Worm (Caenorhabditis elegans) whole organism, early embryonic: ENCODE results near the gene Y41C4A.7.
A peak's percentile ranks its signal among the peaks of the same experiment; 100 is the strongest.

Experiments used
- B0310.2 ChIP-seq: sonication (generic microtip); optimal IDR thresholded peaks from 2 replicates; lab custom pipeline; 2016; ENCODE audit warnings: mild to moderate bottlenecking, missing genetic modification characterization, missing compliant biosample characterization
- F13C5.2 ChIP-seq: sonication (generic microtip); optimal IDR thresholded peaks from 2 replicates; lab custom pipeline; 2017; ENCODE audit warnings: mild to moderate bottlenecking, missing genetic modification characterization, inconsistent platforms, missing compliant biosample characterization
- aly-1 ChIP-seq: sonication (generic microtip); optimal IDR thresholded peaks from 2 replicates; lab custom pipeline; 2016; ENCODE audit warnings: missing genetic modification characterization, missing compliant biosample characterization
- ama-1 ChIP-seq: fragments of 150-350 bp; optimal IDR thresholded peaks from 2 replicates; lab custom pipeline; 2014
- ceh-13 ChIP-seq: fragments of 200-800 bp; sonication (Bioruptor generic); optimal IDR thresholded peaks from 2 replicates; lab custom pipeline; 2018; ENCODE audit warnings: mild to moderate bottlenecking, missing genetic modification characterization, missing compliant biosample characterization
- ceh-36 ChIP-seq: sonication (generic microtip); optimal IDR thresholded peaks from 2 replicates; lab custom pipeline; 2016; ENCODE audit warnings: missing genetic modification characterization, inconsistent platforms, missing compliant biosample characterization
- ets-7 ChIP-seq: sonication (generic microtip); optimal IDR thresholded peaks from 2 replicates; lab custom pipeline; 2016; ENCODE audit warnings: missing genotype, missing genetic modification characterization, missing compliant biosample characterization
- flt-1 ChIP-seq: fragments of 200-800 bp; sonication (Bioruptor generic); IDR thresholded peaks from 2 replicates; pipeline ENCODE4 v1.3.6; 2022; ENCODE audit warnings: missing genetic modification characterization, missing compliant biosample characterization
- hmbx-1 ChIP-seq: sonication (generic microtip); optimal IDR thresholded peaks from 2 replicates; lab custom pipeline; 2016; ENCODE audit warnings: mild to moderate bottlenecking, missing genetic modification characterization, missing compliant biosample characterization
- hmg-4 ChIP-seq: fragments of 200-800 bp; sonication (Bioruptor generic); optimal IDR thresholded peaks from 2 replicates; lab custom pipeline; 2018; ENCODE audit warnings: mild to moderate bottlenecking, missing genetic modification characterization, missing compliant biosample characterization
- hnd-1 ChIP-seq: sonication (generic microtip); optimal IDR thresholded peaks from 2 replicates; lab custom pipeline; 2016; ENCODE audit warnings: missing genetic modification characterization, missing compliant biosample characterization
- pes-1 ChIP-seq: fragments of 200-800 bp; sonication (Bioruptor generic); IDR thresholded peaks from 2 replicates; pipeline ENCODE4 v1.3.6; 2022; ENCODE audit warnings: missing genetic modification reagents, missing genetic modification characterization, missing compliant biosample characterization
- scrt-1 ChIP-seq: fragments of 200-800 bp; sonication (Bioruptor generic); IDR thresholded peaks from 2 replicates; pipeline ENCODE4 v1.3.6; 2022; ENCODE audit warnings: missing genetic modification characterization, missing compliant biosample characterization
- sea-1 ChIP-seq: fragments of 200-800 bp; sonication (Bioruptor generic); conservative IDR thresholded peaks from 2 replicates; pipeline ENCODE4 v1.3.6; 2022; ENCODE audit warnings: missing genetic modification characterization, missing compliant biosample characterization
- tbx-11 ChIP-seq: fragments of 200-800 bp; sonication (Bioruptor generic); IDR thresholded peaks from 2 replicates; pipeline ENCODE4 v1.3.6; 2022; ENCODE audit warnings: missing genetic modification characterization, missing compliant biosample characterization
- tbx-37 ChIP-seq: fragments of 200-800 bp; sonication (Bioruptor generic); conservative IDR thresholded peaks from 2 replicates; pipeline ENCODE4 v1.3.6; 2022; ENCODE audit warnings: missing genetic modification reagents, missing genetic modification characterization, missing compliant biosample characterization
- tra-4 ChIP-seq: sonication (generic microtip); optimal IDR thresholded peaks from 2 replicates; lab custom pipeline; 2017; ENCODE audit warnings: missing genetic modification characterization, missing compliant biosample characterization

Y41C4A.7 gene

DNA sequence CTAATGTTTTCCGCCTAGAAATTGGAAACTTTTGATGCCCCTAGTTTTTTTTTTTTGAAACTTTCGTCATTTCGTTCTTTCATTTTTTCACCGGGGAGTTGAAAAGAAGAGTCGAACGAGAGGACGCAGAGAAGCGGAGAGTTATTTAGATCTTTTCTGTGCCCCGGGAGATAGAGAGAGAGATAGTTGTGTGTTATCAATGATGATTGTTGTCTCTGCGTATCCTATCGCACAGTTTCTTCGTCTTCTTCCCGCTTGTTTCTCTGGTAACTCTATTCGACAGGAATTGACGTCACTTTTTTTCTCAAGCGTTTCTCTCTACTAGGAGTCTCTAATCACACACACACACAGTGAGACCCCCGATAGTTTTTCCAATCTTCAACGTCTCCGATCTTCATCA, 9.4 kb upstream of the Y41C4A.7 start:
- TF ChIP-seq ceh-36 (tag; lab: Kevin White, UChicago) (no peak), aly-1 (no peak), sea-1 (GFP tag; lab: Robert Waterston, UW) (no peak), B0310.2 (tag; lab: Kevin White, UChicago) (no peak), tra-4 (no peak), ama-1 (lab: Kevin White, UChicago) (no peak), F13C5.2 (tag; lab: Kevin White, UChicago) (no peak), flt-1 (GFP tag; lab: Robert Waterston, UW) (no peak), ets-7 (tag; lab: Kevin White, UChicago) (no peak), tbx-11 (GFP tag; lab: Robert Waterston, UW) (no peak), hnd-1 (tag; lab: Kevin White, UChicago) (no peak), hmg-4 (GFP tag; lab: Kevin White, UChicago) (no peak), scrt-1 (no peak), tbx-37 (no peak), hmbx-1 (tag; lab: Kevin White, UChicago) (no peak), ceh-13 (no peak), pes-1 (GFP tag; lab: Robert Waterston, UW) (no peak)

DNA sequence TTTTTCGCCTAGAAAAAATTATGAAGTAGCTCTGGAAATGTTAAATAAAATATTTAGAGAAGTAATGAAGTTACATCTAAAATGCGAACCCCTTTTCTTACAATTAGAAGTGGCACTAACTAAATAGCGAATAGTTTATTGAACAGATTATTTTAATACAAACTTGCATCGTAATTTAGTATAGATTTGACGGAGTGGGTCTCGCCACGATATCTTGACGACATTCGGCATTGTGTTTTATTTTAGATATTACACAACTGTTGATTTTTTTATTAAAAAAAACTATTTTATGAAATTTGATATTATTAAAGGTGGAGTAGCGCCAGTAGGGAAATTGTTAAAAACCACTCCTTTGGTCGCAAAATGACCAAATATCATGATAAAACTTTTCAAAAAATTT, 8.8 kb upstream of the Y41C4A.7 start:
- TF ChIP-seq ceh-36 (tag; lab: Kevin White, UChicago) = no peak
- no peak for TF ChIP-seq ets-7 (tag; lab: Kevin White, UChicago)
- no peak for TF ChIP-seq hmg-4 (GFP tag; lab: Kevin White, UChicago)
- no peak for TF ChIP-seq ceh-13
- TF ChIP-seq flt-1 (GFP tag; lab: Robert Waterston, UW) = no peak
- TF ChIP-seq tra-4 = no peak
- no peak for TF ChIP-seq tbx-37
- TF ChIP-seq pes-1 (GFP tag; lab: Robert Waterston, UW) = no peak
- no peak for TF ChIP-seq tbx-11 (GFP tag; lab: Robert Waterston, UW)
- TF ChIP-seq ama-1 (lab: Kevin White, UChicago) = no peak
- no peak for TF ChIP-seq B0310.2 (tag; lab: Kevin White, UChicago)
- no peak for TF ChIP-seq F13C5.2 (tag; lab: Kevin White, UChicago)
- TF ChIP-seq sea-1 (GFP tag; lab: Robert Waterston, UW) = no peak
- TF ChIP-seq aly-1 = no peak

DNA sequence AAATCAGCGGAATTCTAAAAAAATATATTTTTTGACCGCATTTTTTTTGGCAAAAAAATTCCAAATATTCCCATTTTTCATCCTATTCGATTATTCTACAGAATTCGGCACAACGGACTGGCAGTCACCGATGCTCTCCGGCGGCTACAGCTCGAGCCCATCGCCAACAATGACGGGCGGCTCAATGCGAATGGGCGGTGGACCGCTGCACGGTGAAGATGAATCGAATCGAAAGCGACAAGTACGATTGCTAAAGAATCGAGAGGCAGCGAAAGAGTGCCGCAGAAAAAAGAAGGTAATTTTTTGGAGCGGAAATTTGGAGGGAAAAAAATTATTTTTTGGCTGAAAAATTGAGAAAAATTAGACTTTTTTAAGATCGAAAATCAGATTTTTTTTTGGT, 6.3 kb upstream of the Y41C4A.7 start:
- no peak for TF ChIP-seq ets-7 (tag; lab: Kevin White, UChicago)
- TF ChIP-seq tbx-11 (GFP tag; lab: Robert Waterston, UW) = no peak
- no peak for TF ChIP-seq tbx-37

DNA sequence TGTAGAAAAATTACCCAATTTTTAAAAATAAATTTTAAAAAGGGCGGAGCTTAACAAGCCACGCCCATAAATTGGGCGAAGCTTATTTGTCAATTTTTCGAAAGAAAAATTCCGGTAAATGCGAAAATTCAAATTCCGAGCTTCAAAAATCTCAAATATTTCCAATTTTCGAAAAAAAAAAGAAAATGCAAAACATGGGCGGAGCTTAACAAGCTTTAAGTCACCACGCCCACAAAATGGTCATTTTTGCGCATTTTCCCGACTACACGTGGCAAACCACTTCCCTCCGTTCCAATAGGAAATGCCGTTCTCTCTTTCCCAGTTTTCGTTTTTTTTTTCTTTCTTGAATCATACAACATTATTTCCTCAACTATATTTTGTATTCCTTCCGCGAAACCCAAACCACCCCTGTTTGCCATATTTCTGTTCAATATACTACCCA, 4.1 kb upstream of the Y41C4A.7 start:
- TF ChIP-seq scrt-1 = 0 out of 2 replicates have a peak, but pooled peaks have one; percentile 9
- TF ChIP-seq F13C5.2 (tag; lab: Kevin White, UChicago) = no peak

DNA sequence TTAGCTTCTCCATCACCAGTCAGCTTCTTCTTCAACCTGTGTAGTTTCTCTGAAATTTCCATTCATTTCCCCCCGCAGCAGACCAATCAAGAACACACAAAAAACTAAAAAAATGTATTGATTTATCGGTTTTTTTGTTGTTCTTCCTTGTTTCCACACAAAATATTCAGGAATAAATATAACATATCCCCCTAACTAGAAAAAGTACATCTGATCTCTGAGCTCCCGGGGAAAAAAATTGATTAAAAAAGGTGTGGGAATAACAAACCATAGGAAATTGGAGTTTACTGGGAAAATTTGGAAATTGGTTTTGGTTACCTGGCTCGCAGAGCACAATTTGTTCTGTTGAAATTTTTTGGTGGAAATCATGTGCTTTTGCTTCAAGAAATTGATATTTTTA, 3.7 kb upstream of the Y41C4A.7 start, which contains the start of gene Y41C4A.22:
TSS of gene Y41C4A.22 (plus strand) at position 301 of the 400 bp plus-strand sequence.
- TF ChIP-seq flt-1 (GFP tag; lab: Robert Waterston, UW) (no peak), F13C5.2 (tag; lab: Kevin White, UChicago) (no peak), B0310.2 (tag; lab: Kevin White, UChicago) (no peak), pes-1 (GFP tag; lab: Robert Waterston, UW) (no peak), tra-4 (no peak), hmbx-1 (tag; lab: Kevin White, UChicago) (no peak), aly-1 (no peak), ceh-36 (tag; lab: Kevin White, UChicago) (no peak), tbx-37 (no peak), ceh-13 (no peak), ama-1 (lab: Kevin White, UChicago) (no peak), hmg-4 (GFP tag; lab: Kevin White, UChicago) (no peak), sea-1 (GFP tag; lab: Robert Waterston, UW) (no peak), hnd-1 (tag; lab: Kevin White, UChicago) (no peak), ets-7 (tag; lab: Kevin White, UChicago) (no peak), tbx-11 (GFP tag; lab: Robert Waterston, UW) (no peak), scrt-1 (no peak)

DNA sequence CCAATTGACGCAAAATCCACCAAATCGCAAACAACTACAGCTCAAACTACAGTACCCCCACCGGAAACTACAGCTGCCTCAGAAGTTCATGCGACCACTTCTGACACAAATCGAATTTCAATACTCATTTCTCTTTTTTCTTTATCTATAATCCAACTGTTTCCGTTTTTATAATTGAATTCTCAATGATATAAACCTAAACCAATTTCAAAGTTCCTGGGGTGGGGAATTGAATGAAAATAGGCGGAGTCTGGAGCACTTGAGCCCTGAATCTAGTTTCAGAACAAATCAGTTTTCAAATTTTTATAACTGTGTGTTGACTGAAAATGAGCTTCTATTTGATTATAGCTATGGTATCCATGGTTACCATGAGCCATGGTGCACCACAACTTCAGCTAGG, 2.4 kb upstream of the Y41C4A.7 start, which contains the start of gene Y41C4A.6:
TSS of gene Y41C4A.6 (plus strand) at position 301 of the 400 bp plus-strand sequence.
- no peak for TF ChIP-seq pes-1 (GFP tag; lab: Robert Waterston, UW)
- TF ChIP-seq flt-1 (GFP tag; lab: Robert Waterston, UW) = no peak
- TF ChIP-seq tbx-37 = no peak

DNA sequence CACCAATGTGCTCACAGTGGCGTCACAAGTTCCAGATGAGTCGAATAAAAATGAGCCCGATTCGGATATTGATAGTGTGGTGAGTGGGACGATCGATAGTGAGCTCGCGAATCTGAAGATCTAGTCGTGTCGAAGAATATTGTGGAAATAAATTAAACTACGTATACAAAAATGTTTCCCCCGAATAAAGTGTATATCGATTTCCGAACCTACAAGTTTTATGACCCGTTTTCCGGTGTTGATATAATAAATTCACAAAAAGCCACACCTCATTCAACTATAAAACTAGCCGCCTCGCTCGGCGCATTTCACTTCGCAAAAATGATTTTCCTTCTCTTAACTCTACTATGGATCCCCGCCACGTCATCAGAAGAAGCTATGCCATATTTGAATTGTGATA, 1.3 kb downstream of the Y41C4A.7 start, which contains the start of gene pqn-84:
TSS of gene pqn-84 (plus strand) at position 301 of the 400 bp plus-strand sequence.
- no peak for TF ChIP-seq hmg-4 (GFP tag; lab: Kevin White, UChicago)
- TF ChIP-seq aly-1 = no peak
- no peak for TF ChIP-seq B0310.2 (tag; lab: Kevin White, UChicago)
- TF ChIP-seq tbx-37 = no peak
- TF ChIP-seq ceh-36 (tag; lab: Kevin White, UChicago) = no peak
- no peak for TF ChIP-seq scrt-1
- no peak for TF ChIP-seq hnd-1 (tag; lab: Kevin White, UChicago)
- TF ChIP-seq hmbx-1 (tag; lab: Kevin White, UChicago) = no peak
- TF ChIP-seq sea-1 (GFP tag; lab: Robert Waterston, UW) = no peak
- TF ChIP-seq pes-1 (GFP tag; lab: Robert Waterston, UW) = no peak
- no peak for TF ChIP-seq tra-4
- no peak for TF ChIP-seq flt-1 (GFP tag; lab: Robert Waterston, UW)

DNA sequence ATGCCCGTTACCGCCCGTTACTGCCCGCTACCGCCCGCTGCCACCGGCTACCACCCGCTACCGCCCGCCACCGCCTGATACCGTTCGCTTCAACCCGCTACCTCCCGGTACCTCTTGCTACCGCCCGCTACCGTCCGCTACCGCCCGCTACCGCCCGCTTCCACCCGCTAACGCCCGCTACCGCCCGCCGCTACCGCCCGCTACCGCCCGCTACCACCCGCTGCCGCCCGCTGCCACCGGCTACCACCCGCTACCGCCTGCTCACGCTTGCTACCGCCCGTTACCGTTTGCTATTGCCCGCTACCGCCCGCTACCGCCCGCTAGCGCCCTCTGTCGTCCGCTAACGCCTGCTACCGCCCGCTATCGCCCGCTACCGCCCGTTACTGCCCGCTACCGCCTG, 3.2 kb downstream of the Y41C4A.7 start:
- peak; percentile 13 for TF ChIP-seq B0310.2 (tag; lab: Kevin White, UChicago)
- no peak for TF ChIP-seq hnd-1 (tag; lab: Kevin White, UChicago)
- TF ChIP-seq tbx-11 (GFP tag; lab: Robert Waterston, UW) = 0 out of 2 replicates have a peak, but pooled peaks have one; percentile 16
